Worm (Caenorhabditis elegans) whole organism, early embryonic: ENCODE data around the gene B0285.6.
"Not testable (repeated sequence)": the region's sequence is repeated elsewhere in the genome, so short reads cannot be mapped to it uniquely, and the experiment has no call there.

Experiments used
- F13C5.2 ChIP-seq: sonication (generic microtip); optimal IDR thresholded peaks from 2 replicates; lab custom pipeline; 2017; ENCODE audit warnings: mild to moderate bottlenecking, missing genetic modification characterization, inconsistent platforms, missing compliant biosample characterization
- ama-1 ChIP-seq: fragments of 150-350 bp; optimal IDR thresholded peaks from 2 replicates; lab custom pipeline; 2014
- hmbx-1 ChIP-seq: sonication (generic microtip); optimal IDR thresholded peaks from 2 replicates; lab custom pipeline; 2016; ENCODE audit warnings: mild to moderate bottlenecking, missing genetic modification characterization, missing compliant biosample characterization
- hmg-4 ChIP-seq: fragments of 200-800 bp; sonication (Bioruptor generic); optimal IDR thresholded peaks from 2 replicates; lab custom pipeline; 2018; ENCODE audit warnings: mild to moderate bottlenecking, missing genetic modification characterization, missing compliant biosample characterization
- pes-1 ChIP-seq: fragments of 200-800 bp; sonication (Bioruptor generic); IDR thresholded peaks from 2 replicates; pipeline ENCODE4 v1.3.6; 2022; ENCODE audit warnings: missing genetic modification reagents, missing genetic modification characterization, missing compliant biosample characterization
- sea-1 ChIP-seq: fragments of 200-800 bp; sonication (Bioruptor generic); conservative IDR thresholded peaks from 2 replicates; pipeline ENCODE4 v1.3.6; 2022; ENCODE audit warnings: missing genetic modification characterization, missing compliant biosample characterization
- tra-4 ChIP-seq: sonication (generic microtip); optimal IDR thresholded peaks from 2 replicates; lab custom pipeline; 2017; ENCODE audit warnings: missing genetic modification characterization, missing compliant biosample characterization

DNA sequence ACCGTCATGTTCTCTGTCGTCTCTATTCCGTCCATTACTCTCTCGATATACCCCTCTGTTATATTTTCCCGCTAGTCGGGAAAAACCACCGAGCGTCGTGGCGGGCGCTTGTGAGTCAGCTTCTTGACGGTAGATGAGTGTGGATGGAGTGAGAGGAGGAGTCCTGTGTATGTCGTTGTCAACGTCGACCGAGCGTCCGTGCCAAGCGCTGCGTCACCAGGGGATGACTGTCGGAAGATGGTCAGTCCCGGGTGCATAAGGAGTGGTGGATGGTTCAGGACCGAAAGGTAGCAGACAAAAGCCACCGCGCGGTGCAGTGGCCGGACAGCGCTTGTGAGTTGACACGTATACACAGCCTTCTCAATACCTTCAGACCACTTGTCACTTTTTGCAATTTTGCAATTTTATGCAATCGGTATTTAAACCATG lies 19.5 kb downstream of the B0285.6 start:
- TF ChIP-seq ama-1 (lab: Kevin White, UChicago); tra-4 (tag; lab: Kevin White, UChicago): not testable (repeated sequence)
- peak; percentile 75; the same call in 1 of the 2 replicates for TF ChIP-seq sea-1 (GFP tag; lab: Robert Waterston, UW)
- TF ChIP-seq hmg-4 (GFP tag; lab: Kevin White, UChicago), result peak; percentile 75
- TF ChIP-seq hmbx-1 (tag; lab: Kevin White, UChicago), result peak; percentile 40
- peak; percentile 84 for TF ChIP-seq F13C5.2
- TF ChIP-seq pes-1, result peak; percentile 89
